Worm (Caenorhabditis elegans) whole organism, midembryonic: ENCODE measurements around the gene F54H12.8.

Experiments
- T22C8.4 ChIP-seq: fragments of 200-800 bp; sonication (Bioruptor generic); IDR thresholded peaks from 2 replicates; pipeline ENCODE4 v1.3.6; 2022; ENCODE audit warnings: missing genetic modification characterization, missing compliant biosample characterization
- cog-1 ChIP-seq: sonication (generic microtip); optimal IDR thresholded peaks from 2 replicates; lab custom pipeline; 2016; ENCODE audit warnings: missing genetic modification characterization, missing compliant biosample characterization
- flt-1 ChIP-seq: fragments of 200-800 bp; sonication (Bioruptor generic); IDR thresholded peaks from 2 replicates; pipeline ENCODE4 v1.3.6; 2022; ENCODE audit warnings: missing genetic modification characterization, missing compliant biosample characterization
- klf-2 ChIP-seq: fragments of 200-800 bp; sonication (Bioruptor generic); conservative IDR thresholded peaks from 2 replicates; pipeline ENCODE4 v1.3.6; 2022; ENCODE audit warnings: missing genetic modification reagents, missing genetic modification characterization, missing compliant biosample characterization
- med-1 ChIP-seq: sonication (generic microtip); optimal IDR thresholded peaks from 2 replicates; lab custom pipeline; 2017; ENCODE audit warnings: missing genetic modification characterization, mild to moderate bottlenecking, missing compliant biosample characterization, antibody characterized with exemption, missing genetic modification reagents; ENCODE audit not compliant: insufficient read depth
- ref-1 ChIP-seq: fragments of 200-800 bp; sonication (Bioruptor generic); conservative IDR thresholded peaks from 2 replicates; pipeline ENCODE4 v1.3.6; 2022; ENCODE audit warnings: missing genetic modification reagents, missing genetic modification characterization, missing compliant biosample characterization
- tab-1 ChIP-seq: fragments of 200-800 bp; sonication (Bioruptor generic); IDR thresholded peaks from 2 replicates; pipeline ENCODE4 v1.3.6; 2022; ENCODE audit warnings: missing genetic modification characterization, missing compliant biosample characterization
- ztf-23 ChIP-seq: fragments of 200-800 bp; sonication (Bioruptor generic); IDR thresholded peaks from 2 replicates; pipeline ENCODE4 v1.3.6; 2022; ENCODE audit warnings: missing genetic modification reagents, missing genetic modification characterization, missing compliant biosample characterization
- ztf-29 ChIP-seq: fragments of 200-800 bp; sonication (Bioruptor generic); IDR thresholded peaks from 2 replicates; pipeline ENCODE4 v1.3.6; 2022; ENCODE audit warnings: missing genetic modification reagents, missing genetic modification characterization, missing compliant biosample characterization

DNA sequence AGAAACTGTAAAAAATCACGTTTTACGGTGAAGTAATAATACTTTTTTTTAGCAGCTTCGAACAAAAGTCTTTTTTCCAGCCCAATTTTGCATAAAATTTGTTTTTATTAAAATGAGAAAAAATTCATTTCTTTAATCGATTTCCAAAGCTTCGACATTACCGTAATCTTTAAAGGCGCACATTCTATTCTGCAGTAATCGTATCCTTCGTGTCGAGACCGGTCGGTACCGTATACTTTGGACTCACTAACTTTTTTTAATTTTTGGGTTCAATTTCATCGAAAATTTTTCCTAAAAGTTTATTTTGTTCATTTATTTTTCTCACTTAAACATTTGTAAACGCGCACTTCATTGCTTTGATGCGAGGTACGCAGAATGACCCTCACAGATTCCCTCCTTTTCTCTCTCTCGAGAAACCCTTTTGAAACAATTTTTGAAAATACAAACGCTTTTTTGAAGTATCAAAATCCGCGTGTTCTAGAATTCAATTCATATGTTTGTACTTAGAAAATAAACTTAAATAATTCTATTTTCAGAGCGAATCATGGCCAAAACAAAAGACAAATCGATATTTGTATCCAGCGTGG lies 17.7 kb upstream of the F54H12.8 start, which contains the start of gene hrpk-2:
- TF ChIP-seq flt-1 (GFP tag; lab: Robert Waterston, UW) (no peak), klf-2 (GFP tag; lab: Robert Waterston, UW) (no peak), cog-1 (tag; lab: Kevin White, UChicago) (no peak), ztf-23 (GFP tag; lab: Robert Waterston, UW) (no peak), ztf-29 (GFP tag; lab: Robert Waterston, UW) (no peak), tab-1 (GFP tag; lab: Robert Waterston, UW) (no peak), T22C8.4 (no peak), med-1 (GFP tag; lab: Kevin White, UChicago) (no peak), ref-1 (GFP tag; lab: Robert Waterston, UW) (no peak)
